Fruit fly (Drosophila melanogaster) Kc167 (cell line): ENCODE measurements around the gene CG42824.

Experiments
- Myc ChIP-seq: fragments of >200 bp; optimal IDR thresholded peaks from 2 replicates; lab custom pipeline; 2017; ENCODE audit warnings: missing external identifiers
- Sin3A ChIP-seq: fragments of >200 bp; optimal IDR thresholded peaks from 2 replicates; lab custom pipeline; 2018; ENCODE audit warnings: missing external identifiers
- h ChIP-seq: fragments of >200 bp; optimal IDR thresholded peaks from 3 replicates; lab custom pipeline; 2018; ENCODE audit warnings: missing external identifiers
- psq ChIP-seq: fragments of >200 bp; optimal IDR thresholded peaks from 2 replicates; lab custom pipeline; 2017; ENCODE audit warnings: missing external identifiers
- ttk ChIP-seq: sonication (Bioruptor generic); optimal IDR thresholded peaks from 2 replicates; lab custom pipeline; 2017; ENCODE audit warnings: missing external identifiers

CG42824 gene

DNA sequence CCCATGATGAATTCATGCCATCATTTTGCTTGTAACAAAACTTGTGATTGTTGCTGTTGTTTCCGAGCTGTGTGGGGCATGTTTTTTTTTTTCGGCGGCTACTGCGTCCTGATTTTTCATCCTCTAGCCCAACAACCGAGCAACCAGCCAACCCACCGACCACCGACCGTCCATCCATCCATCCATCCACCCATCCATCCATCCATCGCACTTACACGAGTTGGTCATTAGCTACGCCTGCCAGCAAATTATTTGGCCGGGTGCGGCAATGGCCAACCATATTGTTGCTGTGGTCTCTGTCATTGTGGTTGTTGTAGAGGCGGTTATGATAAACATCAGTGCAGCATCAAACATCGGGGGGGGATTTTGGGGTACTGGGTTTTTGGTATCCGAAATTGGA lies 46.9 kb downstream of the CG42824 start:
- no peak for TF ChIP-seq Myc (lab: Kevin White, UChicago)
- TF ChIP-seq h (lab: Kevin White, UChicago), result no peak
- no peak for TF ChIP-seq psq (lab: Kevin White, UChicago)
- no peak for TF ChIP-seq ttk
- no peak for TF ChIP-seq Sin3A (lab: Kevin White, UChicago)
